Worm (Caenorhabditis elegans): Measurements from ENCODE around the gene ncr-1.
A peak's percentile ranks its signal among the peaks of the same experiment; 100 is the strongest.

Gene ncr-1

ce11 chrX:4504108-4504668, 15.5 kb upstream of the ncr-1 start, which contains the start of gene dgk-2:
Gene dgk-2, minus strand, starts transcription at chrX:4504388.
- TF ChIP-seq lin-14 (GFP tag; optimal IDR thresholded peaks at IDR 0.05), result peak; percentile 78
- TF ChIP-seq ztf-11 (tag; optimal IDR thresholded peaks at IDR 0.05), result no peak
- peak; percentile 10 for TF ChIP-seq mep-1 (tag; optimal IDR thresholded peaks at IDR 0.05)
- peak in 1 of 2 experiments; percentile 49 for TF ChIP-seq mdl-1 (tag; optimal IDR thresholded peaks at IDR 0.05)
- 0 out of 2 replicates have a peak, but pooled peaks have one; percentile 9 for TF ChIP-seq ceh-88 (GFP tag; IDR thresholded peaks at IDR 0.05)
- TF ChIP-seq nhr-71 (tag; optimal IDR thresholded peaks at IDR 0.05), result peak; percentile 12
- no peak for TF ChIP-seq nhr-76 (tag; optimal IDR thresholded peaks at IDR 0.05)
- no peak for TF ChIP-seq blmp-1 (tag; optimal IDR thresholded peaks at IDR 0.05)
- TF ChIP-seq hpl-2 (GFP tag; optimal IDR thresholded peaks at IDR 0.05), result peak; percentile 42

ce11 chrX:4503259-4503658, 14.6 kb upstream of the ncr-1 start:
- peak in 1 of 2 experiments; percentile 13 for TF ChIP-seq mdl-1 (tag; optimal IDR thresholded peaks at IDR 0.05)
- TF ChIP-seq nhr-77 (tag; optimal IDR thresholded peaks at IDR 0.05), result no peak
- TF ChIP-seq lin-13 (GFP tag; optimal IDR thresholded peaks at IDR 0.05), result no peak
- no peak for TF ChIP-seq nhr-47 (tag; optimal IDR thresholded peaks at IDR 0.05)
- TF ChIP-seq zag-1 (tag; optimal IDR thresholded peaks at IDR 0.05), result no peak
- no peak for TF ChIP-seq ztf-4 (tag; optimal IDR thresholded peaks at IDR 0.05)
- no peak for TF ChIP-seq hlh-17 (GFP tag; optimal IDR thresholded peaks at IDR 0.05; ENCODE audit: borderline replicate concordance)

ce11 chrX:4502039-4502438, 13.4 kb upstream of the ncr-1 start:
- TF ChIP-seq unc-130 (tag; optimal IDR thresholded peaks at IDR 0.05), result no peak
- peak; percentile 10 for TF ChIP-seq blmp-1 (tag; optimal IDR thresholded peaks at IDR 0.05)
- peak; percentile 18 for TF ChIP-seq elt-2 (tag; optimal IDR thresholded peaks at IDR 0.05)
- no peak for TF ChIP-seq C34B4.2 (tag; optimal IDR thresholded peaks at IDR 0.05)

ce11 chrX:4500499-4500898, 11.8 kb upstream of the ncr-1 start:
- TF ChIP-seq aly-2 (tag; optimal IDR thresholded peaks at IDR 0.05) (no peak), lin-13 (GFP tag; optimal IDR thresholded peaks at IDR 0.05) (no peak), skn-1 (tag; optimal IDR thresholded peaks at IDR 0.05) (no peak), pqm-1 (tag; optimal IDR thresholded peaks at IDR 0.05) (no peak), blmp-1 (tag; optimal IDR thresholded peaks at IDR 0.05) (no peak), ceh-63 (GFP tag; optimal IDR thresholded peaks at IDR 0.05) (no peak), sox-4 (tag; optimal IDR thresholded peaks at IDR 0.05) (no peak), nhr-237 (tag; optimal IDR thresholded peaks at IDR 0.05) (no peak), nhr-77 (tag; optimal IDR thresholded peaks at IDR 0.05) (no peak), nhr-19 (GFP tag; conservative IDR thresholded peaks at IDR 0.05) (no peak), ceh-88 (GFP tag; IDR thresholded peaks at IDR 0.05) (no peak), rnt-1 (tag; optimal IDR thresholded peaks at IDR 0.05) (no peak), mef-2 (tag; optimal IDR thresholded peaks at IDR 0.05) (no peak), hlh-17 (GFP tag; optimal IDR thresholded peaks at IDR 0.05; ENCODE audit: borderline replicate concordance) (no peak), tbx-2 (tag; optimal IDR thresholded peaks at IDR 0.05) (no peak), mep-1 (tag; optimal IDR thresholded peaks at IDR 0.05) (no peak), ets-5 (GFP tag; IDR thresholded peaks at IDR 0.05) (no peak), snu-23 (GFP tag; optimal IDR thresholded peaks at IDR 0.05) (no peak), Y116A8C.19 (tag; optimal IDR thresholded peaks at IDR 0.05; ENCODE audit: borderline replicate concordance) (no peak), lin-35 (GFP tag; optimal IDR thresholded peaks at IDR 0.05) (no peak)

- TF ChIP-seq efl-1 (optimal IDR thresholded peaks at IDR 0.05) (no peak), efl-1 (GFP tag; optimal IDR thresholded peaks at IDR 0.05 in 1 of 2) (peak in 1 of 2 experiments; percentile 80), F16B12.6 (tag; optimal IDR thresholded peaks at IDR 0.05) (no peak), nhr-85 (tag) (peak; percentile 82), xbp-1 (tag; optimal IDR thresholded peaks at IDR 0.05) (peak; percentile 5), mdl-1 (tag; optimal IDR thresholded peaks at IDR 0.05) (peak in 1 of 2 experiments; percentile 13), jun-1 (tag; optimal IDR thresholded peaks at IDR 0.05) (no peak), lin-14 (GFP tag; optimal IDR thresholded peaks at IDR 0.05) (peak; percentile 45), ztf-4 (tag; optimal IDR thresholded peaks at IDR 0.05) (no peak), pqm-1 (tag; optimal IDR thresholded peaks at IDR 0.05) (no peak), blmp-1 (tag; optimal IDR thresholded peaks at IDR 0.05) (peak; percentile 60)
Observed at ce11 chrX:4498478-4498877, 9.8 kb upstream of the ncr-1 start.
